Worm (Caenorhabditis elegans): ENCODE data around the gene nhr-166.

DNA sequence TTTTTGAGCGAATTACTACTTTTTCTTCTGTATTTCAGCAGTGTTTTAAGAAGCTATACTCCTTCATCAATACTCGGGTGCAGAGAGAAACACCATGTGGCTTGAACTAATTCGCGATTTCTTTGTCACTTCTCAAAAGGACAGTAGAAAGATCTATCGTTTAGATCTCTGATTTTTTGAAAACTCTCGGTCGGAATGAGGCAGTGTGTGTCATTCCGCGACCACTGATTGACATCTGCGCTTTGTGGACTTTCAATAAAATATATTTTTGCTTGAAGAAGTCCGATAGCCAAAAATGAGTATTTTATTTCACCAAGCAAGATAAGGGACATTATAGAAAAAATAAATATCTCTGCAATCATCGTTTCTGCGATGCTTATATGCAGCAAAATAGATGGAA, 18.0 kb upstream of the nhr-166 start:
- TF ChIP-seq him-1 (tag; optimal IDR thresholded peaks at IDR 0.05) (no peak), W03F9.2 (tag; optimal IDR thresholded peaks at IDR 0.05) (no peak), dao-5 (tag; optimal IDR thresholded peaks at IDR 0.05) (no peak)
